Fruit fly (Drosophila melanogaster) whole organism, embryonic: ENCODE data around the gene Dnaaf4.

ENCODE experiments used
- CG11085 ChIP-seq: fragments of 200-800 bp; sonication (Bioruptor generic); IDR thresholded peaks from 2 replicates; pipeline ENCODE4 v1.3.6; 2022; ENCODE audit warnings: missing biosample characterization, missing genetic modification characterization
- CG14860 ChIP-seq: fragments of 200-800 bp; sonication (Bioruptor generic); IDR thresholded peaks from 3 replicates; pipeline ENCODE4 v1.3.6; 2022; ENCODE audit warnings: missing biosample characterization, missing genetic modification characterization; ENCODE audit not compliant: partially characterized antibody
- CG16813 ChIP-seq: fragments of 200-800 bp; sonication (Bioruptor generic); IDR thresholded peaks from 3 replicates; pipeline ENCODE4 v1.3.6; 2022; ENCODE audit warnings: missing biosample characterization, missing genetic modification characterization; ENCODE audit not compliant: partially characterized antibody
- CG4282 ChIP-seq: fragments of 200-800 bp; sonication (Bioruptor generic); optimal IDR thresholded peaks from 2 replicates; lab custom pipeline; 2016; ENCODE audit warnings: missing biosample characterization, missing genetic modification characterization
- CG8290 ChIP-seq, 3 experiments: fragments of 200-800 bp; sonication (Bioruptor generic); optimal IDR thresholded peaks; 2 replicates each; lab custom pipeline; 2016 to 2019; ENCODE audit warnings: missing biosample characterization in 3 of 3, missing genetic modification characterization in 3 of 3, mild to moderate bottlenecking in 2 of 3, moderate library complexity in 1 of 3
- D ChIP-seq, 2 experiments: fragments of 200-800 bp in 1 of 2; fragments of >200 bp in 1 of 2; sonication (Bioruptor generic) in 1 of 2; optimal IDR thresholded peaks; 2 replicates in 1 of 2; 3 replicates in 1 of 2; lab custom pipeline; 2017; ENCODE audit warnings: mild to moderate bottlenecking in 1 of 2, missing biosample characterization in 1 of 2, missing genetic modification characterization in 1 of 2, missing genetic modification reagents in 1 of 2
- Fer3 ChIP-seq: fragments of 200-800 bp; sonication (Bioruptor generic); optimal IDR thresholded peaks from 2 replicates; lab custom pipeline; 2018; ENCODE audit warnings: missing biosample characterization, mild to moderate bottlenecking, missing genetic modification characterization, moderate library complexity
- GATAe ChIP-seq: fragments of 200-800 bp; sonication (Bioruptor generic); conservative IDR thresholded peaks from 2 replicates; pipeline ENCODE4 v1.3.6; 2022; ENCODE audit warnings: missing biosample characterization, missing genetic modification characterization
- Ssrp ChIP-seq: fragments of 200-800 bp; sonication (Bioruptor generic); optimal IDR thresholded peaks from 2 replicates; lab custom pipeline; 2018; ENCODE audit warnings: missing biosample characterization, mild to moderate bottlenecking, missing genetic modification characterization, moderate library complexity
- btn ChIP-seq: fragments of 200-800 bp; sonication (Bioruptor generic); optimal IDR thresholded peaks from 2 replicates; lab custom pipeline; 2016; ENCODE audit warnings: missing biosample characterization, missing genetic modification characterization
- org-1 ChIP-seq: fragments of 200-800 bp; sonication (Bioruptor generic); optimal IDR thresholded peaks from 2 replicates; lab custom pipeline; 2017; ENCODE audit warnings: missing biosample characterization, missing genetic modification characterization
- pita ChIP-seq: fragments of 200-800 bp; sonication (Bioruptor generic); optimal IDR thresholded peaks from 2 replicates; lab custom pipeline; 2017; ENCODE audit warnings: missing biosample characterization, mild to moderate bottlenecking, missing genetic modification characterization
- sens ChIP-seq: fragments of 200-800 bp; sonication (Bioruptor generic); peaks from one replicate; lab custom pipeline; 2016; ENCODE audit warnings: missing biosample characterization, missing genetic modification characterization

DNA sequence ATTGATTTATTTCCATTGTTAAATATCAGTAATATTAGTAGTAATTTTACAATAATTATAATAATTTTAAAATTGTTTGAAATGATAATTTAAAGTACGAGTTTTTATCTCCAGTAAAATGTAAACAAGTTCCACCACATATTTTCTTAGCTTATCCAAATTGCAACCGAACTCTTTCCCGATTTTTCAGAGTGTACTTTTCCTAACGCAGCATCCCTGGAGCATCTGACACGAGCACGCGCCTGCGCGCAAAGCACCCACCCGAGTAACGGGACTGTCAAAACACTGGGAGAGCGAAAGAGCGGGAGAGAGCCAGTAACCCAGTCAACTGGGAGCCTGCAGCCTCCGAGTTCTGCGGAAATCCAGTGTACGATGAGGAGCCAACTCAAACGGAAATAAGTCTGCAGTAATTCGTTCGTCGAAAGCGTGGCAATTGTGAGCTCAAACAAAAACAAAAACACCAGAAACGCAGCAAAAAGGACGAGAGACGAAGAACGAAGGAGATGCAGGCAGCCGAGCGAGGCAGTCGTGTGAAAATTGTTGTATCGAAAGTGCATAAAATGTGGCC is 35.1 kb downstream of the Dnaaf4 start, which contains the start of gene CG16854:
- TF ChIP-seq GATAe = no peak
- no peak for TF ChIP-seq Fer3 (tag; lab: Kevin White, UChicago)
- TF ChIP-seq Ssrp = no peak
- TF ChIP-seq CG8290 (GFP tag; optimal IDR thresholded peaks at IDR 0.05; lab: Kevin White, UChicago) = no peak
- TF ChIP-seq CG8290 (tag; optimal IDR thresholded peaks at IDR 0.05; lab: Kevin White, UChicago) = no peak
- no peak for TF ChIP-seq D (optimal IDR thresholded peaks at IDR 0.05; lab: Kevin White, UChicago)
- no peak for TF ChIP-seq D (GFP tag; optimal IDR thresholded peaks at IDR 0.05; lab: Kevin White, UChicago)
- no peak for TF ChIP-seq btn (GFP tag; lab: Kevin White, UChicago)
- no peak for TF ChIP-seq CG11085 (GFP tag; lab: Robert Waterston, UW)
- no peak for TF ChIP-seq org-1 (GFP tag; lab: Kevin White, UChicago)
- no peak for TF ChIP-seq CG14860 (GFP tag; lab: Robert Waterston, UW)
- TF ChIP-seq pita (GFP tag; lab: Kevin White, UChicago) = no peak
- TF ChIP-seq CG4282 (GFP tag; lab: Kevin White, UChicago) = no peak
- TF ChIP-seq sens (GFP tag; lab: Kevin White, UChicago) = no peak
- TF ChIP-seq CG16813 (GFP tag; lab: Robert Waterston, UW) = no peak
